Worm (Caenorhabditis elegans): Measurements from ENCODE around the gene col-71.
"Not testable (repeated sequence)": the region's sequence is repeated elsewhere in the genome, so short reads cannot be mapped to it uniquely, and the experiment has no call there.

Gene col-71

DNA sequence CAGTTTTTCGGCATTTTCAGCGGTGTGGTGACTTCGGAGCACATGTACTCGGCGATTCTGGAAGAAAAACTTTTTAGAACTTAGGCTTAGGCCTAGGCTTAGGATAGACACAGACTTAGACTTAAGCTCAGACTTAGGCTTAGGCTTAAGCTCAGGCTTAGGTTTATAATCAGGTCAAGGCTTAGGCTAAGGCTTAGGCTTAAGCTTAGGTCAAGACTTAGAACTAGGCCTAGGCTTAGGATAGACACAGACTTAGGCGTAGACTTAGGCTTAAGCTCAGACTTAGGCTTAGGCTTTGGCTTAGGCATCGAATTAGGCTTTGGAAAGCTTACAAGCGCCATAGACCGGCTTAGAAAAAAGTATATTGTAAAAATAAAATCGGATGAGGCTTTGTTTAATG lies 25.8 kb downstream of the col-71 start:
- TF ChIP-seq pha-4 (tag; optimal IDR thresholded peaks at IDR 0.05) (no peak), M03D4.4 (tag; optimal IDR thresholded peaks at IDR 0.05) (no peak), nhr-12 (tag; optimal IDR thresholded peaks at IDR 0.05) (no peak), nhr-237 (tag; optimal IDR thresholded peaks at IDR 0.05) (no peak)

DNA sequence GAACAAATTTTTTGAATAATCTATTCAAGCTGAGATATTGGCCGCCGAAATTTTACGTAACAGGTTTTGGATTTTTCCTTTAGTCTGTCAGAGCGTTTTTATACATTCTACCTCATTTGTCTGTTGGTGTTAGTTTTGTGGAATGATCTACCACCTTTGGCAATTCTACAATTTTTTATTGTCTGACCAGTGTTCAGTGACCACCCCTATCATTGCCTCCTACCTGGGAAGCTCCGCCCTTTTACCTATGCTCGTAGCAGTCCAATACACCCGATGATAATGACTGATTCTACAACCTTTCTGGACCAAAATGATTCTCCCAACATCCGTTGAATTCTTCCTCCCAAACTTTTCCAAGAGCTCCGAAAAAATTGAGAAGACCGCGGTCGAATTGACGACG lies 28.6 kb downstream of the col-71 start, which contains the start of gene sdz-32:
TSS of gene sdz-32 (plus strand) at position 301 of the 400 bp plus-strand sequence.
- no peak for TF ChIP-seq drap-1 (GFP tag; optimal IDR thresholded peaks at IDR 0.05)
- TF ChIP-seq elt-1 (tag; optimal IDR thresholded peaks at IDR 0.05; ENCODE audit: borderline replicate concordance, insufficient read depth), result no peak
- no peak for TF ChIP-seq sptf-1 (tag; optimal IDR thresholded peaks at IDR 0.05)
- no peak for TF ChIP-seq unc-39 (tag; optimal IDR thresholded peaks at IDR 0.05)
- no peak for TF ChIP-seq zip-8 (tag; optimal IDR thresholded peaks at IDR 0.05)
- TF ChIP-seq nhr-2 (tag; optimal IDR thresholded peaks at IDR 0.05), result no peak
- TF ChIP-seq nhr-76 (tag; optimal IDR thresholded peaks at IDR 0.05), result no peak
- TF ChIP-seq M03D4.4 (tag; optimal IDR thresholded peaks at IDR 0.05), result no peak
- TF ChIP-seq ceh-39 (tag; optimal IDR thresholded peaks at IDR 0.05), result no peak
- TF ChIP-seq nhr-237 (tag; optimal IDR thresholded peaks at IDR 0.05), result no peak
- TF ChIP-seq ces-1 (GFP tag; optimal IDR thresholded peaks at IDR 0.05), result no peak
- no peak for TF ChIP-seq ceh-83 (GFP tag; optimal IDR thresholded peaks at IDR 0.05)

DNA sequence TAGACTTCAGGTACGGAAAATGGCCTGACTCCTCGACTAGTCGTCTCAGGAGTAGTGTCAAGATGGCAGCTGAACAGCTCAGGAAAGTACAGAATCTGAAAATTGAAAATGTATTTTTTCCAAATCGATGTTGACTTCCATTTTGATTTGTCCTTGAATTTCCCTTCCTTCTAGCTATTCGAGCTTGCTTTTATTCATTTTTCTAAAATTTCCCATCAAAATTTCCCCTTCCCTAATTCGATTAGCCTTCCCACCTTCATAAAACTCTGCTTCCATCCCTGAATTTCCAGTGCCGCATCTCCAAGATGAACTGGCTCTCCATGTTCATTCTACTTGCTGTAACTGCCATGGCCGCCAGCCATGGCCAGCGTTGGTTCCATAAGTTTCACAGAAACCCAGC lies 29.6 kb downstream of the col-71 start, which contains the start of gene Y49F6B.6:
TSS of gene Y49F6B.6 (plus strand) at position 301 of the 400 bp plus-strand sequence.
- no peak for TF ChIP-seq pha-4 (tag; optimal IDR thresholded peaks at IDR 0.05)

DNA sequence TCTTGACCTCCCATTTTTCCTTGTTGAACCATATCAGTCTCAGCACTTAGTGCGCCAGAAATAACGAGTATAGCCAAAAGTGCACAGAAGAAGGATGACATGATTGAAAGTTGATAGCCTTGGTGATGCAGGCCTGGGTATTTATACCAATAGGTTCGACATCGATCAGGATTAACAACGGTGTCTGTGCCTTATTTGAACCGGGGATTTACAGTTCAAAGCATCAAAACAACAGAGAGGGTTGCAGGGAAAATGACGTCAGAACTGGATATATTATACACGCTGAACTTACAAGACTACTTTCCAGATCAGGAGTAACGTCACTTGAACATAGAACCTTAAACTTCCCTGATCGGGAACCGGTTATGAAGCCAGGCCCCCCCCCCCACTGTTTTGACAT lies 30.1 kb downstream of the col-71 start, which contains the start of gene Y49F6B.12:
TSS of gene Y49F6B.12 (minus strand) at position 101 of the 400 bp plus-strand sequence.
- TF ChIP-seq drap-1 (GFP tag; optimal IDR thresholded peaks at IDR 0.05), result no peak
- no peak for TF ChIP-seq hlh-1 (tag; optimal IDR thresholded peaks at IDR 0.05)
- no peak for TF ChIP-seq lin-13 (tag; optimal IDR thresholded peaks at IDR 0.05)
- no peak for TF ChIP-seq ztf-11 (tag; optimal IDR thresholded peaks at IDR 0.05)
- TF ChIP-seq lin-32 (GFP tag; optimal IDR thresholded peaks at IDR 0.05), result no peak
- TF ChIP-seq nhr-76 (tag; optimal IDR thresholded peaks at IDR 0.05), result no peak
- no peak for TF ChIP-seq snpc-4 (tag; optimal IDR thresholded peaks at IDR 0.05)
- no peak for TF ChIP-seq ceh-39 (tag; optimal IDR thresholded peaks at IDR 0.05)

DNA sequence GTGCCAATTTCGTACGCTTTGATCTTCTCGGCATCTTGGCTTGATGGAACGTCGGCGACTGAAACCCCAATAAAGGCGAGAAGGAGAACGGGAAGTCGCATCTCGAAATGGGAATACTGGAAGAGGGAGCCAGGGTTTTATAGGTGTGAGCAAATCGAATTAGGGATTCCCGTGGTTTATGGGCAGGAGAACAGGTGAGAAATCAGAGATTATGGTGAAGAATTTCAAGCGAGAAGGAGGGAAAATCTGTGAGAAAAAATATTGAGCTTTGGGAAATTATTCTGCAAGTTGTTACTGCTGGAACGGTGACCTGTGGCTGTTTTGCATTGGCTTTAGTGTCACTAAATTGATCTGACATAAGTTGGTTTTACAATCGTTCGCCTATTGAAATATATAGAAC lies 30.8 kb downstream of the col-71 start, which contains the start of gene Y49F6B.13:
TSS of gene Y49F6B.13 (minus strand) at position 101 of the 400 bp plus-strand sequence.
- TF ChIP-seq mls-2 (tag; optimal IDR thresholded peaks at IDR 0.05) (no peak), ces-1 (GFP tag; optimal IDR thresholded peaks at IDR 0.05) (no peak), zip-8 (tag; optimal IDR thresholded peaks at IDR 0.05) (no peak), ceh-43 (GFP tag; optimal IDR thresholded peaks at IDR 0.05) (no peak), nhr-2 (tag; optimal IDR thresholded peaks at IDR 0.05) (no peak), hlh-1 (tag; optimal IDR thresholded peaks at IDR 0.05) (no peak)

DNA sequence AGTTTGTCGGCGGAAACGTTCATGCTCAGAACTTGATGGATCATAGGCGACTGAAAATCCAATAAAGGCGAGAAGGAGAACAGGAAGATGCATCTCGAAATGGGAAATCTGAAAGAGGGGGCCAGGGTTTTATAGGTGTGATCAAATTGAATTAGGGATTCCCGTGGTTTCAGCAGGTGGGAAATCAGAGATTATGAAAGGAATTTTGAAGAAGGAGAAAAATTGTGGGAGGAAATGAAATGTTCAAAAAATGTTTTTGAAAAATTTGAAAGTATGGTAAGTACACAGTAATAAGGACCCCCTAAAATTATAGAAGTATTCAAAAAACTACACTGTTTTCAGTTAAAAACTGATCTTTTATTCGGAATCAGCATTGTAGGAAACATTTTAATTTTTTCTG lies 31.8 kb downstream of the col-71 start, which contains the start of gene Y49F6B.20:
TSS of gene Y49F6B.20 (minus strand) at position 101 of the 400 bp plus-strand sequence.
- TF ChIP-seq hlh-1 (tag; optimal IDR thresholded peaks at IDR 0.05) (no peak), ceh-39 (tag; optimal IDR thresholded peaks at IDR 0.05) (no peak), mls-2 (tag; optimal IDR thresholded peaks at IDR 0.05) (no peak), pha-4 (tag; optimal IDR thresholded peaks at IDR 0.05) (no peak), unc-39 (tag; optimal IDR thresholded peaks at IDR 0.05) (no peak)

DNA sequence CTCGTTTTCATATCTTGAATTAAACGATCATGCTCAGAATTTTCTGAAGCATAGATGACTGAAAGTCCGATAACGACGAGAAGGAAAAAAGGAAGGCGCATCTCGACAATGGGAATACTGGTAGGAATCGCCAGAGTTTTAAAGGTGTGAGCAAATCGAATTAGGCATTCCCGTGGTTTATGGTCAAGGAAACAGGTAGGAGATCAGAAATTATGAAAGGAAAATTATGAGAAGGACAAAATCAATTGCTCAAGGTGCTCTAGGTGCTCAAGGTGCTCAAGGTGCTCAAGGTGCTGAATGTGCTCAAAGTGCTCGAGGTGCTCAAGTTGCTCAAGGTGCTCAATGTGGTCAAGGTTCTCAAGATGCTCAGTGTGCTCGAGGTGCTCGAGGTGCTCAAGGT lies 37.8 kb downstream of the col-71 start, which contains the start of gene C16C8.10:
TSS of gene C16C8.10 (minus strand) at position 101 of the 400 bp plus-strand sequence.
- TF ChIP-seq ztf-11 (tag; optimal IDR thresholded peaks at IDR 0.05); drap-1 (GFP tag; optimal IDR thresholded peaks at IDR 0.05); elt-1 (tag; optimal IDR thresholded peaks at IDR 0.05; ENCODE audit: borderline replicate concordance, insufficient read depth): not testable (repeated sequence)

DNA sequence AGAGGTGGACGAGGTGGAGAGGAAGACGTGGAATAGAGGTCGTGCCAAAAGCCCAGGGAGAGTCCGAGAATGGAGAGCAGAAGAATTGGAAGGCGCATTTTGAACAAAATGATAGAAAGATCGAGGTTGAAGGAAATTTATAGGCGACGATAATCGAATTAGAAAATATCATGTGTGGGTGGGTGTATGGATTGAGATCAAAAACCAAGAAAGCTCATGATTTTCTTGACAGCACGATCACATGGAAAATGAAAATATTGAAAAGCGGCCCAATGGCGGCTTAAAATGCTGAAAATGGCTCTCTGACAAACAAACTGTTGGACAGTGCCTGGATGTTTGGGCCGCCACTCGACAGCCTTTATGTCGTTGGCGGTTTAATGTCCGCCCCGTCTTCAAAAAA lies 39.3 kb downstream of the col-71 start, which contains the start of gene C16C8.9:
TSS of gene C16C8.9 (minus strand) at position 101 of the 400 bp plus-strand sequence.
- TF ChIP-seq lin-32 (GFP tag; optimal IDR thresholded peaks at IDR 0.05) (no peak), ztf-11 (tag; optimal IDR thresholded peaks at IDR 0.05) (no peak), ceh-43 (GFP tag; optimal IDR thresholded peaks at IDR 0.05) (no peak), mls-2 (tag; optimal IDR thresholded peaks at IDR 0.05) (no peak), M03D4.4 (tag; optimal IDR thresholded peaks at IDR 0.05) (no peak), lsy-2 (tag; optimal IDR thresholded peaks at IDR 0.05) (no peak), nhr-12 (tag; optimal IDR thresholded peaks at IDR 0.05) (no peak), sem-2 (GFP tag; optimal IDR thresholded peaks at IDR 0.05) (no peak), nhr-76 (tag; optimal IDR thresholded peaks at IDR 0.05) (no peak), unc-120 (tag; optimal IDR thresholded peaks at IDR 0.05; ENCODE audit: poor library complexity, severe bottlenecking) (no peak), flh-1 (GFP tag; optimal IDR thresholded peaks at IDR 0.05) (no peak), tbx-8 (GFP tag; optimal IDR thresholded peaks at IDR 0.05) (no peak), elt-1 (tag; optimal IDR thresholded peaks at IDR 0.05; ENCODE audit: borderline replicate concordance, insufficient read depth) (no peak), ham-2 (GFP tag; optimal IDR thresholded peaks at IDR 0.05) (no peak)

Data from whole organism, mixed stage, embryonic.